Worm (Caenorhabditis elegans) whole organism, L4 larva: ENCODE data around the gene T26H5.14.

Experiments used
- F10B5.3 ChIP-seq: sonication (generic microtip); optimal IDR thresholded peaks from 2 replicates; lab custom pipeline; 2016; ENCODE audit warnings: mild to moderate bottlenecking, missing genetic modification characterization, missing compliant biosample characterization
- F44E2.7 ChIP-seq: fragments of 200-800 bp; sonication (Bioruptor generic); IDR thresholded peaks from 2 replicates; pipeline ENCODE4 v2.1.2; 2022; ENCODE audit warnings: missing genetic modification characterization, missing compliant biosample characterization
- ZK546.5 ChIP-seq, 2 experiments: sonication (generic microtip); optimal IDR thresholded peaks; 2 replicates each; lab custom pipeline; 2017; ENCODE audit warnings: missing biosample characterization in 2 of 2, missing genetic modification characterization in 2 of 2
- aha-1 ChIP-seq: fragments of 150-350 bp; peaks from one replicate; lab custom pipeline; 2014; ENCODE audit warnings: missing biosample characterization, missing genetic modification characterization
- aly-2 ChIP-seq: sonication (generic microtip); optimal IDR thresholded peaks from 2 replicates; lab custom pipeline; 2018; ENCODE audit warnings: missing biosample characterization, missing genetic modification characterization
- arid-1 ChIP-seq: fragments of 200-800 bp; sonication (Bioruptor generic); conservative IDR thresholded peaks from 2 replicates; pipeline ENCODE4 v1.3.6; 2022; ENCODE audit warnings: missing genetic modification reagents, missing genetic modification characterization, missing compliant biosample characterization
- attf-4 ChIP-seq: sonication (generic microtip); optimal IDR thresholded peaks from 3 replicates; lab custom pipeline; 2017; ENCODE audit warnings: missing biosample characterization, missing genetic modification characterization
- ceh-32 ChIP-seq: sonication (generic microtip); optimal IDR thresholded peaks from 2 replicates; lab custom pipeline; 2016; ENCODE audit warnings: mild to moderate bottlenecking, missing genetic modification characterization, missing compliant biosample characterization; ENCODE audit not compliant: poor library complexity
- ceh-62 ChIP-seq: sonication (generic microtip); optimal IDR thresholded peaks from 2 replicates; lab custom pipeline; 2017; ENCODE audit warnings: missing biosample characterization, missing genetic modification characterization
- ces-1 ChIP-seq: fragments of 150-350 bp; sonication (generic microtip); optimal IDR thresholded peaks from 4 replicates; lab custom pipeline; 2014; ENCODE audit warnings: missing biosample characterization, missing genetic modification reagents, missing genetic modification characterization
- daf-16 ChIP-seq, 3 experiments: sonication (generic microtip); optimal IDR thresholded peaks; 2 replicates each; lab custom pipeline; 2016 to 2017; ENCODE audit warnings: missing genetic modification characterization in 3 of 3, missing genetic modification reagents in 3 of 3, mild to moderate bottlenecking in 2 of 3, missing compliant biosample characterization in 2 of 3, missing biosample characterization in 1 of 3, moderate library complexity in 1 of 3
- dmd-6 ChIP-seq: fragments of 200-800 bp; sonication (Bioruptor generic); IDR thresholded peaks from 2 replicates; pipeline ENCODE4 v1.3.6; 2022; ENCODE audit warnings: missing genetic modification reagents, missing genetic modification characterization, missing compliant biosample characterization
- egl-27 ChIP-seq: sonication (generic microtip); optimal IDR thresholded peaks from 3 replicates; lab custom pipeline; 2017; ENCODE audit warnings: missing biosample characterization, missing genetic modification reagents, missing genetic modification characterization
- fos-1 ChIP-seq: fragments of 150-350 bp; optimal IDR thresholded peaks from 2 replicates; lab custom pipeline; 2014; ENCODE audit warnings: missing biosample characterization, missing genetic modification characterization
- lin-38 ChIP-seq: fragments of 200-800 bp; sonication (Bioruptor generic); IDR thresholded peaks from 2 replicates; pipeline ENCODE4 v1.3.6; 2022; ENCODE audit warnings: missing genetic modification reagents, missing genetic modification characterization, missing compliant biosample characterization
- lin-39 ChIP-seq: fragments of 150-350 bp; optimal IDR thresholded peaks from 2 replicates; lab custom pipeline; 2014; ENCODE audit warnings: missing biosample characterization, missing genetic modification reagents, missing genetic modification characterization
- lir-3 ChIP-seq: sonication (generic microtip); optimal IDR thresholded peaks from 2 replicates; lab custom pipeline; 2016; ENCODE audit warnings: mild to moderate bottlenecking, missing genetic modification characterization, missing compliant biosample characterization
- lsy-2 ChIP-seq, 2 experiments: fragments of 150-350 bp in 1 of 2; sonication (generic microtip) in 1 of 2; optimal IDR thresholded peaks; 2 replicates each; lab custom pipeline; 2014 to 2017; ENCODE audit warnings: missing biosample characterization in 2 of 2, missing genetic modification characterization in 2 of 2
- madf-9 ChIP-seq: fragments of 200-800 bp; sonication (Bioruptor generic); conservative IDR thresholded peaks from 2 replicates; pipeline ENCODE4 v1.3.6; 2022; ENCODE audit warnings: missing genetic modification reagents, missing genetic modification characterization, missing compliant biosample characterization
- mdt-29 ChIP-seq: fragments of 200-800 bp; sonication (Bioruptor generic); IDR thresholded peaks from 2 replicates; pipeline ENCODE4 v1.3.6; 2022; ENCODE audit warnings: missing genetic modification reagents, missing genetic modification characterization, missing compliant biosample characterization
- mes-2 ChIP-seq: sonication (generic microtip); optimal IDR thresholded peaks from 2 replicates; lab custom pipeline; 2016; ENCODE audit warnings: missing genotype, mild to moderate bottlenecking, missing genetic modification characterization, missing compliant biosample characterization; ENCODE audit not compliant: poor library complexity, severe bottlenecking
- mxl-3 ChIP-seq: fragments of 200-800 bp; sonication (Bioruptor generic); optimal IDR thresholded peaks from 2 replicates; lab custom pipeline; 2018; ENCODE audit warnings: mild to moderate bottlenecking, missing genetic modification characterization, missing compliant biosample characterization
- nhr-10 ChIP-seq: fragments of 150-350 bp; optimal IDR thresholded peaks from 2 replicates; lab custom pipeline; 2014; ENCODE audit warnings: missing biosample characterization, missing genetic modification characterization
- nhr-28 ChIP-seq: fragments of 150-350 bp; optimal IDR thresholded peaks from 2 replicates; lab custom pipeline; 2014; ENCODE audit warnings: missing biosample characterization, missing genetic modification characterization
- nhr-76 ChIP-seq: fragments of 150-350 bp; optimal IDR thresholded peaks from 2 replicates; lab custom pipeline; 2014; ENCODE audit warnings: missing biosample characterization, missing genetic modification characterization
- nhr-77 ChIP-seq: fragments of 150-350 bp; optimal IDR thresholded peaks from 2 replicates; lab custom pipeline; 2014; ENCODE audit warnings: missing biosample characterization, missing genetic modification characterization
- pqm-1 ChIP-seq: sonication (generic microtip); optimal IDR thresholded peaks from 2 replicates; lab custom pipeline; 2017; ENCODE audit warnings: missing biosample characterization, missing genetic modification characterization
- set-16 ChIP-seq: fragments of 200-800 bp; sonication (Bioruptor generic); IDR thresholded peaks from 2 replicates; pipeline ENCODE4 v1.3.6; 2022; ENCODE audit warnings: missing genetic modification reagents, missing genetic modification characterization, missing compliant biosample characterization
- snpc-4 ChIP-seq: fragments of 150-350 bp; optimal IDR thresholded peaks from 2 replicates; lab custom pipeline; 2014; ENCODE audit warnings: missing biosample characterization, missing genetic modification characterization
- tag-97 ChIP-seq: fragments of 200-800 bp; sonication (Bioruptor generic); IDR thresholded peaks from 2 replicates; pipeline ENCODE4 v1.3.6; 2022; ENCODE audit warnings: missing genetic modification characterization, missing compliant biosample characterization
- unc-39 ChIP-seq: sonication (generic microtip); optimal IDR thresholded peaks from 2 replicates; lab custom pipeline; 2017; ENCODE audit warnings: missing biosample characterization, missing genetic modification characterization
- unc-62 ChIP-seq, 3 experiments: fragments of 150-350 bp in 1 of 3; sonication (generic microtip); optimal IDR thresholded peaks in 2 of 3; peaks in 1 of 3; 1 replicate in 1 of 3; 2 replicates in 2 of 3; lab custom pipeline; 2014 to 2017; ENCODE audit warnings: missing biosample characterization in 3 of 3, missing genetic modification characterization in 3 of 3, missing genetic modification reagents in 3 of 3, missing genotype in 1 of 3

Gene T26H5.14

ce11 chrV:15465032-15465727, 16.2 kb downstream of the T26H5.14 start, which contains the start of gene pqn-71 (continued):
- TF ChIP-seq aly-2 (tag; lab: Kevin White, UChicago), result peak; percentile 48
- peak; percentile 26 for TF ChIP-seq attf-4 (tag; lab: Kevin White, UChicago)
- peak; percentile 27 for TF ChIP-seq snpc-4 (tag; lab: Kevin White, UChicago)
- 0 out of 2 replicates have a peak, but pooled peaks have one; percentile 41 for TF ChIP-seq tag-97
- TF ChIP-seq unc-39 (tag; lab: Kevin White, UChicago), result no peak
- TF ChIP-seq nhr-76, result peak; percentile 12

ce11 chrV:15466017-15466416, 17.1 kb downstream of the T26H5.14 start:
- peak; percentile 50; the same call in 1 of the 2 replicates for TF ChIP-seq set-16
- TF ChIP-seq lin-39 (tag; lab: Kevin White, UChicago), result no peak
- no peak for TF ChIP-seq lir-3 (tag; lab: Kevin White, UChicago)

ce11 chrV:15466719-15467118, 17.8 kb downstream of the T26H5.14 start:
- no peak for TF ChIP-seq mxl-3
- TF ChIP-seq arid-1 (GFP tag; lab: Robert Waterston, UW), result no peak
- no peak for TF ChIP-seq F44E2.7
- TF ChIP-seq madf-9 (GFP tag; lab: Robert Waterston, UW), result no peak
- no peak for TF ChIP-seq pqm-1 (tag; lab: Kevin White, UChicago)
- TF ChIP-seq nhr-28 (tag; lab: Kevin White, UChicago), result no peak
- no peak for TF ChIP-seq ZK546.5 (tag; optimal IDR thresholded peaks at IDR 0.05; lab: Kevin White, UChicago)
- no peak for TF ChIP-seq fos-1 (tag; lab: Kevin White, UChicago)
- no peak for TF ChIP-seq ces-1 (GFP tag; lab: Kevin White, UChicago)
- TF ChIP-seq unc-62 (GFP tag; optimal IDR thresholded peaks at IDR 0.05 in 1 of 2; lab: Kevin White, UChicago), result peak in 1 of 2 experiments; percentile 84
- TF ChIP-seq unc-62 (tag; optimal IDR thresholded peaks at IDR 0.05; lab: Kevin White, UChicago), result no peak
- TF ChIP-seq mdt-29, result no peak
- TF ChIP-seq nhr-10 (tag; lab: Kevin White, UChicago), result no peak
- peak; percentile 59 for TF ChIP-seq aha-1 (tag; lab: Kevin White, UChicago)
- no peak for TF ChIP-seq nhr-77 (tag; lab: Kevin White, UChicago)
- no peak for TF ChIP-seq tag-97

- TF ChIP-seq ceh-32, result no peak
- TF ChIP-seq egl-27 (tag; lab: Kevin White, UChicago), result no peak
- no peak for TF ChIP-seq ceh-62 (tag; lab: Kevin White, UChicago)
- TF ChIP-seq lin-38, result no peak
Observed at ce11 chrV:15471029-15471428, 22.1 kb downstream of the T26H5.14 start, which contains the start of gene dpf-1. Gene dpf-1 (plus strand): TSS chrV:15471329.

- TF ChIP-seq nhr-28 (tag; lab: Kevin White, UChicago) (peak; percentile 88), pqm-1 (tag; lab: Kevin White, UChicago) (peak; percentile 45), F10B5.3 (no peak)
- TF ChIP-seq, all 104 proteins: peak for 2
Observed at ce11 chrV:15478597-15478996, 29.6 kb downstream of the T26H5.14 start, which contains the start of gene C06B8.2. Gene C06B8.2 (minus strand): TSS chrV:15478749.

- TF ChIP-seq mes-2 (tag; lab: Kevin White, UChicago), result peak; percentile 11
- no peak for TF ChIP-seq daf-16 (GFP tag; optimal IDR thresholded peaks at IDR 0.05; lab: Kevin White, UChicago)
- TF ChIP-seq daf-16 (tag; optimal IDR thresholded peaks at IDR 0.05; lab: Kevin White, UChicago), result peak; percentile 90
- no peak for TF ChIP-seq lsy-2 (tag; optimal IDR thresholded peaks at IDR 0.05; lab: Kevin White, UChicago)
- peak; percentile 32 for TF ChIP-seq dmd-6 (GFP tag; lab: Robert Waterston, UW)
- peak; percentile 34 for TF ChIP-seq pqm-1 (tag; lab: Kevin White, UChicago)
Observed at ce11 chrV:15479107-15479506, 30.1 kb downstream of the T26H5.14 start.
